Worm (Caenorhabditis elegans) whole organism, mixed stage, embryonic: Measurements from ENCODE around the gene memb-2.
A peak's percentile ranks its signal among the peaks of the same experiment; 100 is the strongest.

Source experiments
- M03D4.4 ChIP-seq: sonication (generic microtip); optimal IDR thresholded peaks from 2 replicates; lab custom pipeline; 2017; ENCODE audit warnings: mild to moderate bottlenecking, missing genetic modification characterization, missing compliant biosample characterization
- bed-3 ChIP-seq: fragments of 200-800 bp; sonication (Bioruptor generic); optimal IDR thresholded peaks from 3 replicates; lab custom pipeline; 2018; ENCODE audit warnings: mild to moderate bottlenecking, missing genetic modification characterization, moderate library complexity, missing compliant biosample characterization
- ceh-39 ChIP-seq: fragments of 150-350 bp; optimal IDR thresholded peaks from 2 replicates; lab custom pipeline; 2014; ENCODE audit warnings: missing biosample characterization, missing genetic modification characterization
- ceh-43 ChIP-seq: fragments of 200-800 bp; sonication (Bioruptor generic); optimal IDR thresholded peaks from 2 replicates; lab custom pipeline; 2018; ENCODE audit warnings: mild to moderate bottlenecking, missing genetic modification characterization, moderate library complexity, missing compliant biosample characterization
- ceh-83 ChIP-seq: fragments of 200-800 bp; sonication (Bioruptor generic); optimal IDR thresholded peaks from 2 replicates; lab custom pipeline; 2018; ENCODE audit warnings: mild to moderate bottlenecking, missing genetic modification characterization, missing compliant biosample characterization
- ces-1 ChIP-seq: fragments of 150-350 bp; optimal IDR thresholded peaks from 2 replicates; lab custom pipeline; 2014; ENCODE audit warnings: missing biosample characterization, missing genetic modification reagents, missing genetic modification characterization
- cnd-1 ChIP-seq: fragments of 200-800 bp; sonication (Bioruptor generic); optimal IDR thresholded peaks from 2 replicates; lab custom pipeline; 2018; ENCODE audit warnings: mild to moderate bottlenecking, missing genetic modification characterization, missing compliant biosample characterization
- drap-1 ChIP-seq: fragments of 200-800 bp; sonication (Bioruptor generic); optimal IDR thresholded peaks from 3 replicates; lab custom pipeline; 2018; ENCODE audit warnings: mild to moderate bottlenecking, missing genetic modification characterization, missing compliant biosample characterization
- elt-1 ChIP-seq: sonication (generic microtip); optimal IDR thresholded peaks from 2 replicates; lab custom pipeline; 2017; ENCODE audit warnings: missing genetic modification characterization, mild to moderate bottlenecking, missing compliant biosample characterization, antibody characterized with exemption, moderate library complexity, borderline replicate concordance; ENCODE audit not compliant: insufficient read depth
- flh-1 ChIP-seq: fragments of 200-800 bp; sonication (Bioruptor generic); optimal IDR thresholded peaks from 2 replicates; lab custom pipeline; 2018; ENCODE audit warnings: mild to moderate bottlenecking, missing genetic modification characterization, moderate library complexity, missing compliant biosample characterization
- ham-2 ChIP-seq: fragments of 200-800 bp; sonication (Bioruptor generic); optimal IDR thresholded peaks from 2 replicates; lab custom pipeline; 2018; ENCODE audit warnings: mild to moderate bottlenecking, missing genetic modification characterization, missing compliant biosample characterization
- lin-13 ChIP-seq: fragments of 150-350 bp; optimal IDR thresholded peaks from 2 replicates; lab custom pipeline; 2014; ENCODE audit warnings: missing biosample characterization, missing genetic modification characterization
- lin-32 ChIP-seq: fragments of 200-800 bp; sonication (Bioruptor generic); optimal IDR thresholded peaks from 2 replicates; lab custom pipeline; 2018; ENCODE audit warnings: mild to moderate bottlenecking, missing genetic modification characterization, missing compliant biosample characterization
- lsy-2 ChIP-seq: fragments of 150-350 bp; optimal IDR thresholded peaks from 2 replicates; lab custom pipeline; 2014; ENCODE audit warnings: missing biosample characterization, missing genetic modification characterization
- mab-5 ChIP-seq: fragments of 150-350 bp; optimal IDR thresholded peaks from 2 replicates; lab custom pipeline; 2014; ENCODE audit warnings: missing biosample characterization, missing genetic modification characterization
- mep-1 ChIP-seq: fragments of 150-350 bp; optimal IDR thresholded peaks from 2 replicates; lab custom pipeline; 2017; ENCODE audit warnings: missing biosample characterization, missing genetic modification reagents, missing genetic modification characterization, inconsistent platforms
- mls-2 ChIP-seq: sonication (generic microtip); optimal IDR thresholded peaks from 2 replicates; lab custom pipeline; 2016; ENCODE audit warnings: mild to moderate bottlenecking, missing genetic modification characterization, moderate library complexity, missing compliant biosample characterization
- nhr-12 ChIP-seq: fragments of 150-350 bp; optimal IDR thresholded peaks from 2 replicates; lab custom pipeline; 2014; ENCODE audit warnings: missing biosample characterization, missing genetic modification characterization
- nhr-237 ChIP-seq: fragments of 150-350 bp; optimal IDR thresholded peaks from 2 replicates; lab custom pipeline; 2014; ENCODE audit warnings: missing biosample characterization, missing genetic modification characterization
- nhr-28 ChIP-seq: fragments of 150-350 bp; optimal IDR thresholded peaks from 2 replicates; lab custom pipeline; 2014; ENCODE audit warnings: missing biosample characterization, missing genetic modification characterization
- nhr-76 ChIP-seq: sonication (generic microtip); optimal IDR thresholded peaks from 2 replicates; lab custom pipeline; 2017; ENCODE audit warnings: missing biosample characterization, missing genetic modification characterization
- pha-4 ChIP-seq: fragments of 150-350 bp; optimal IDR thresholded peaks from 2 replicates; lab custom pipeline; 2018; ENCODE audit warnings: missing biosample characterization, missing genetic modification reagents, missing genetic modification characterization
- sem-2 ChIP-seq: fragments of 200-800 bp; sonication (Bioruptor generic); optimal IDR thresholded peaks from 2 replicates; lab custom pipeline; 2018; ENCODE audit warnings: mild to moderate bottlenecking, missing genetic modification characterization, missing compliant biosample characterization
- snpc-4 ChIP-seq: fragments of 150-350 bp; optimal IDR thresholded peaks from 2 replicates; lab custom pipeline; 2014; ENCODE audit warnings: missing biosample characterization, missing genetic modification characterization
- sptf-1 ChIP-seq: sonication (generic microtip); optimal IDR thresholded peaks from 2 replicates; lab custom pipeline; 2017; ENCODE audit warnings: mild to moderate bottlenecking, missing genetic modification characterization, moderate library complexity, missing compliant biosample characterization
- tbx-8 ChIP-seq: fragments of 200-800 bp; sonication (Bioruptor generic); optimal IDR thresholded peaks from 2 replicates; lab custom pipeline; 2018; ENCODE audit warnings: mild to moderate bottlenecking, missing genetic modification characterization, moderate library complexity, missing compliant biosample characterization
- unc-120 ChIP-seq: sonication (generic microtip); optimal IDR thresholded peaks from 2 replicates; lab custom pipeline; 2017; ENCODE audit warnings: missing genetic modification characterization, missing compliant biosample characterization; ENCODE audit not compliant: poor library complexity, severe bottlenecking
- unc-39 ChIP-seq: fragments of 150-350 bp; optimal IDR thresholded peaks from 2 replicates; lab custom pipeline; 2014; ENCODE audit warnings: missing biosample characterization, missing genetic modification characterization
- unc-62 ChIP-seq: fragments of 150-350 bp; optimal IDR thresholded peaks from 2 replicates; lab custom pipeline; 2014; ENCODE audit warnings: missing biosample characterization, missing genetic modification reagents, missing genetic modification characterization
- zip-8 ChIP-seq: fragments of 150-350 bp; optimal IDR thresholded peaks from 2 replicates; lab custom pipeline; 2014; ENCODE audit warnings: missing biosample characterization, missing genetic modification characterization
- ztf-11 ChIP-seq: fragments of 150-350 bp; optimal IDR thresholded peaks from 2 replicates; lab custom pipeline; 2014; ENCODE audit warnings: missing biosample characterization, missing genetic modification characterization

memb-2 gene

ce11 chrV:5628014-5628413, 8.1 kb upstream of the memb-2 start:
- TF ChIP-seq elt-1 (tag; lab: Kevin White, UChicago) (no peak), zip-8 (tag; lab: Kevin White, UChicago) (no peak), unc-120 (tag; lab: Kevin White, UChicago) (no peak), flh-1 (GFP tag; lab: Kevin White, UChicago) (no peak), ces-1 (GFP tag; lab: Kevin White, UChicago) (no peak), tbx-8 (no peak), lsy-2 (tag; lab: Kevin White, UChicago) (no peak), bed-3 (GFP tag; lab: Kevin White, UChicago) (no peak), ceh-83 (GFP tag; lab: Kevin White, UChicago) (no peak), unc-62 (GFP tag; lab: Kevin White, UChicago) (no peak), nhr-12 (tag; lab: Kevin White, UChicago) (no peak)
- TF ChIP-seq, all 35 proteins: peak for 0

- TF ChIP-seq cnd-1 (tag; lab: Kevin White, UChicago) (no peak), ham-2 (no peak), M03D4.4 (tag; lab: Kevin White, UChicago) (no peak), elt-1 (tag; lab: Kevin White, UChicago) (no peak), nhr-28 (tag; lab: Kevin White, UChicago) (no peak), snpc-4 (tag; lab: Kevin White, UChicago) (no peak), mab-5 (no peak), ceh-39 (tag; lab: Kevin White, UChicago) (no peak)
Observed at ce11 chrV:5621390-5621789, 1.4 kb upstream of the memb-2 start, which contains the start of gene M03E7.1. Gene M03E7.1, plus strand, starts transcription at chrV:5621690.

- peak; percentile 52 for TF ChIP-seq lsy-2 (tag; lab: Kevin White, UChicago)
- TF ChIP-seq unc-39 (tag; lab: Kevin White, UChicago) = no peak
- TF ChIP-seq flh-1 (GFP tag; lab: Kevin White, UChicago) = no peak
- peak; percentile 10 for TF ChIP-seq mep-1 (tag; lab: Kevin White, UChicago)
- no peak for TF ChIP-seq ceh-39 (tag; lab: Kevin White, UChicago)
- no peak for TF ChIP-seq ceh-43 (GFP tag; lab: Kevin White, UChicago)
Observed at ce11 chrV:5619372-5619771, 568 bp downstream of the memb-2 start.

- TF ChIP-seq M03D4.4 (tag; lab: Kevin White, UChicago) (no peak), sptf-1 (tag; lab: Kevin White, UChicago) (no peak), nhr-76 (no peak), nhr-28 (tag; lab: Kevin White, UChicago) (no peak), lsy-2 (tag; lab: Kevin White, UChicago) (no peak), mls-2 (no peak), drap-1 (GFP tag; lab: Kevin White, UChicago) (no peak), mab-5 (no peak)
Observed at ce11 chrV:5617301-5617700, 2.6 kb downstream of the memb-2 start, which contains the start of gene M03E7.2. Gene M03E7.2, plus strand, starts transcription at chrV:5617601.

- no peak for TF ChIP-seq mls-2
- TF ChIP-seq ham-2 = no peak
- TF ChIP-seq flh-1 (GFP tag; lab: Kevin White, UChicago) = no peak
- no peak for TF ChIP-seq pha-4 (tag; lab: Kevin White, UChicago)
- no peak for TF ChIP-seq sem-2 (GFP tag; lab: Kevin White, UChicago)
- TF ChIP-seq ceh-39 (tag; lab: Kevin White, UChicago) = no peak
- TF ChIP-seq drap-1 (GFP tag; lab: Kevin White, UChicago) = no peak
- no peak for TF ChIP-seq mab-5
- no peak for TF ChIP-seq unc-62 (GFP tag; lab: Kevin White, UChicago)
- TF ChIP-seq lin-32 = no peak
- no peak for TF ChIP-seq zip-8 (tag; lab: Kevin White, UChicago)
Observed at ce11 chrV:5614724-5615123, 5.2 kb downstream of the memb-2 start, which contains the start of gene M03E7.3. Gene M03E7.3, plus strand, starts transcription at chrV:5615024.

ce11 chrV:5613109-5613508, 6.8 kb downstream of the memb-2 start, which contains the start of gene lrpc-1:
Gene lrpc-1, minus strand, starts transcription at chrV:5613209.
- TF ChIP-seq unc-39 (tag; lab: Kevin White, UChicago) (no peak), ztf-11 (no peak), lin-32 (no peak), lsy-2 (tag; lab: Kevin White, UChicago) (no peak), bed-3 (GFP tag; lab: Kevin White, UChicago) (no peak), lin-13 (no peak), snpc-4 (tag; lab: Kevin White, UChicago) (no peak), ceh-83 (GFP tag; lab: Kevin White, UChicago) (no peak), zip-8 (tag; lab: Kevin White, UChicago) (no peak), nhr-237 (no peak)
